Worm (Caenorhabditis elegans) whole organism, L4 larva: Measurements from ENCODE around the gene let-99.

Experiments
- Y48G9A.11 ChIP-seq: fragments of 200-800 bp; sonication (Bioruptor generic); IDR thresholded peaks from 2 replicates; pipeline ENCODE4 v1.3.6; 2022; ENCODE audit warnings: missing genetic modification reagents, missing genetic modification characterization, missing compliant biosample characterization
- Y75B8A.6 ChIP-seq: fragments of 200-800 bp; sonication (Bioruptor generic); IDR thresholded peaks from 2 replicates; pipeline ENCODE4 v1.3.6; 2022; ENCODE audit warnings: missing genetic modification reagents, missing genetic modification characterization, missing compliant biosample characterization
- ZK337.2 ChIP-seq: fragments of 200-800 bp; sonication (Bioruptor generic); IDR thresholded peaks from 2 replicates; pipeline ENCODE4 v1.3.6; 2022; ENCODE audit warnings: missing genetic modification reagents, missing genetic modification characterization, missing compliant biosample characterization
- aha-1 ChIP-seq: fragments of 150-350 bp; peaks from one replicate; lab custom pipeline; 2014; ENCODE audit warnings: missing biosample characterization, missing genetic modification characterization
- aly-2 ChIP-seq: sonication (generic microtip); optimal IDR thresholded peaks from 2 replicates; lab custom pipeline; 2018; ENCODE audit warnings: missing biosample characterization, missing genetic modification characterization
- ama-1 ChIP-seq: fragments of 150-350 bp; optimal IDR thresholded peaks from 2 replicates; lab custom pipeline; 2014; ENCODE audit warnings: inconsistent platforms, mixed read lengths
- arid-1 ChIP-seq: fragments of 200-800 bp; sonication (Bioruptor generic); conservative IDR thresholded peaks from 2 replicates; pipeline ENCODE4 v1.3.6; 2022; ENCODE audit warnings: missing genetic modification reagents, missing genetic modification characterization, missing compliant biosample characterization
- ceh-20 ChIP-seq: fragments of 200-800 bp; sonication (Bioruptor generic); IDR thresholded peaks from 2 replicates; pipeline ENCODE4 v1.3.6; 2022; ENCODE audit warnings: missing genetic modification reagents, missing genetic modification characterization, missing compliant biosample characterization
- ceh-28 ChIP-seq: fragments of 150-350 bp; optimal IDR thresholded peaks from 2 replicates; lab custom pipeline; 2014; ENCODE audit warnings: missing biosample characterization, missing genetic modification reagents, missing genetic modification characterization
- ceh-32 ChIP-seq: sonication (generic microtip); optimal IDR thresholded peaks from 2 replicates; lab custom pipeline; 2016; ENCODE audit warnings: mild to moderate bottlenecking, missing genetic modification characterization, missing compliant biosample characterization; ENCODE audit not compliant: poor library complexity
- ces-1 ChIP-seq: fragments of 150-350 bp; sonication (generic microtip); optimal IDR thresholded peaks from 4 replicates; lab custom pipeline; 2014; ENCODE audit warnings: missing biosample characterization, missing genetic modification reagents, missing genetic modification characterization
- cey-2 ChIP-seq: sonication (generic microtip); optimal IDR thresholded peaks from 3 replicates; lab custom pipeline; 2017; ENCODE audit warnings: missing genetic modification characterization, mild to moderate bottlenecking, missing compliant biosample characterization, antibody characterized with exemption, borderline replicate concordance; ENCODE audit not compliant: insufficient read depth
- daf-12 ChIP-seq: fragments of 150-350 bp; optimal IDR thresholded peaks from 2 replicates; lab custom pipeline; 2014; ENCODE audit warnings: missing biosample characterization, missing genetic modification reagents, missing genetic modification characterization
- dpl-1 ChIP-seq: fragments of 150-350 bp; optimal IDR thresholded peaks from 2 replicates; lab custom pipeline; 2014; ENCODE audit warnings: missing biosample characterization, missing genetic modification reagents, missing genetic modification characterization
- duxl-1 ChIP-seq: sonication (generic microtip); optimal IDR thresholded peaks from 2 replicates; lab custom pipeline; 2016; ENCODE audit warnings: mild to moderate bottlenecking, missing genetic modification characterization, moderate library complexity, missing compliant biosample characterization; ENCODE audit not compliant: poor library complexity
- dve-1 ChIP-seq: sonication (generic microtip); optimal IDR thresholded peaks from 2 replicates; lab custom pipeline; 2017; ENCODE audit warnings: antibody characterized with exemption, mild to moderate bottlenecking, missing genetic modification characterization, missing compliant biosample characterization; ENCODE audit not compliant: insufficient read depth
- fos-1 ChIP-seq: fragments of 150-350 bp; optimal IDR thresholded peaks from 2 replicates; lab custom pipeline; 2014; ENCODE audit warnings: missing biosample characterization, missing genetic modification characterization
- hlh-30 ChIP-seq: sonication (generic microtip); optimal IDR thresholded peaks from 2 replicates; lab custom pipeline; 2017; ENCODE audit warnings: antibody characterized with exemption, mild to moderate bottlenecking, missing genetic modification characterization, missing compliant biosample characterization; ENCODE audit not compliant: insufficient read depth
- hmg-1.1 ChIP-seq: fragments of 200-800 bp; sonication (Bioruptor generic); IDR thresholded peaks from 2 replicates; pipeline ENCODE4 v1.3.6; 2022; ENCODE audit warnings: missing genetic modification reagents, missing genetic modification characterization, missing compliant biosample characterization
- lin-1 ChIP-seq: fragments of 200-800 bp; sonication (Bioruptor generic); IDR thresholded peaks from 2 replicates; pipeline ENCODE4 v1.3.6; 2022; ENCODE audit warnings: missing genetic modification reagents, missing genetic modification characterization, missing compliant biosample characterization
- lsy-2 ChIP-seq, 2 experiments: fragments of 150-350 bp in 1 of 2; sonication (generic microtip) in 1 of 2; optimal IDR thresholded peaks; 2 replicates each; lab custom pipeline; 2014 to 2017; ENCODE audit warnings: missing biosample characterization in 2 of 2, missing genetic modification characterization in 2 of 2
- mdl-1 ChIP-seq, 2 experiments: fragments of 150-350 bp in 1 of 2; sonication (generic microtip) in 1 of 2; optimal IDR thresholded peaks; 2 replicates each; lab custom pipeline; 2014 to 2017; ENCODE audit warnings: missing biosample characterization in 2 of 2, missing genetic modification characterization in 2 of 2
- mes-2 ChIP-seq: sonication (generic microtip); optimal IDR thresholded peaks from 2 replicates; lab custom pipeline; 2016; ENCODE audit warnings: missing genotype, mild to moderate bottlenecking, missing genetic modification characterization, missing compliant biosample characterization; ENCODE audit not compliant: poor library complexity, severe bottlenecking
- mxl-2 ChIP-seq: fragments of 200-800 bp; sonication (Bioruptor generic); conservative IDR thresholded peaks from 2 replicates; pipeline ENCODE4 v1.3.6; 2022; ENCODE audit warnings: missing genetic modification reagents, missing genetic modification characterization, missing compliant biosample characterization
- mxl-3 ChIP-seq: fragments of 200-800 bp; sonication (Bioruptor generic); optimal IDR thresholded peaks from 2 replicates; lab custom pipeline; 2018; ENCODE audit warnings: mild to moderate bottlenecking, missing genetic modification characterization, missing compliant biosample characterization
- nhr-102 ChIP-seq: sonication (generic microtip); optimal IDR thresholded peaks from 2 replicates; lab custom pipeline; 2016; ENCODE audit warnings: mild to moderate bottlenecking, missing genetic modification characterization, moderate library complexity, missing compliant biosample characterization
- nhr-11 ChIP-seq: fragments of 150-350 bp; optimal IDR thresholded peaks from 2 replicates; lab custom pipeline; 2014; ENCODE audit warnings: missing biosample characterization, missing genetic modification characterization
- nhr-237 ChIP-seq: sonication (generic microtip); optimal IDR thresholded peaks from 2 replicates; lab custom pipeline; 2017; ENCODE audit warnings: missing biosample characterization, missing genetic modification characterization
- nhr-42 ChIP-seq: fragments of 200-800 bp; sonication (Bioruptor generic); IDR thresholded peaks from 2 replicates; pipeline ENCODE4 v1.3.6; 2022; ENCODE audit warnings: missing genetic modification characterization, missing compliant biosample characterization
- nhr-77 ChIP-seq: fragments of 150-350 bp; optimal IDR thresholded peaks from 2 replicates; lab custom pipeline; 2014; ENCODE audit warnings: missing biosample characterization, missing genetic modification characterization
- php-3 ChIP-seq: fragments of 200-800 bp; sonication (Bioruptor generic); IDR thresholded peaks from 2 replicates; pipeline ENCODE4 v1.3.6; 2022; ENCODE audit warnings: missing genetic modification reagents, missing genetic modification characterization, missing compliant biosample characterization
- pqm-1 ChIP-seq: sonication (generic microtip); optimal IDR thresholded peaks from 2 replicates; lab custom pipeline; 2017; ENCODE audit warnings: missing biosample characterization, missing genetic modification characterization
- rbr-2 ChIP-seq: sonication (generic microtip); optimal IDR thresholded peaks from 2 replicates; lab custom pipeline; 2016; ENCODE audit warnings: missing genotype, missing genetic modification characterization, missing compliant biosample characterization
- saeg-2 ChIP-seq: fragments of 200-800 bp; sonication (Bioruptor generic); IDR thresholded peaks from 2 replicates; pipeline ENCODE4 v1.3.6; 2022; ENCODE audit warnings: missing genetic modification reagents, missing genetic modification characterization, missing compliant biosample characterization
- skn-1 ChIP-seq: fragments of 150-350 bp; optimal IDR thresholded peaks from 2 replicates; lab custom pipeline; 2014; ENCODE audit warnings: missing biosample characterization, missing genetic modification characterization
- snpc-4 ChIP-seq: fragments of 150-350 bp; optimal IDR thresholded peaks from 2 replicates; lab custom pipeline; 2014; ENCODE audit warnings: missing biosample characterization, missing genetic modification characterization
- spr-1 ChIP-seq: sonication (generic microtip); optimal IDR thresholded peaks from 2 replicates; lab custom pipeline; 2016; ENCODE audit warnings: mild to moderate bottlenecking, missing genetic modification characterization, missing compliant biosample characterization
- unc-130 ChIP-seq: sonication (generic microtip); optimal IDR thresholded peaks from 2 replicates; lab custom pipeline; 2016; ENCODE audit warnings: missing genetic modification reagents, missing genetic modification characterization, missing compliant biosample characterization
- unc-62 ChIP-seq, 3 experiments: fragments of 150-350 bp in 1 of 3; sonication (generic microtip); optimal IDR thresholded peaks in 2 of 3; peaks in 1 of 3; 1 replicate in 1 of 3; 2 replicates in 2 of 3; lab custom pipeline; 2014 to 2017; ENCODE audit warnings: missing biosample characterization in 3 of 3, missing genetic modification characterization in 3 of 3, missing genetic modification reagents in 3 of 3, missing genotype in 1 of 3
- zfp-2 ChIP-seq: sonication (generic microtip); optimal IDR thresholded peaks from 2 replicates; lab custom pipeline; 2016; ENCODE audit warnings: mild to moderate bottlenecking, missing genetic modification characterization, missing compliant biosample characterization
- zip-11 ChIP-seq: fragments of 200-800 bp; sonication (Bioruptor generic); IDR thresholded peaks from 2 replicates; pipeline ENCODE4 v1.3.6; 2022; ENCODE audit warnings: missing genetic modification characterization, missing compliant biosample characterization
- zip-2 ChIP-seq: fragments of 150-350 bp; optimal IDR thresholded peaks from 2 replicates; lab custom pipeline; 2014; ENCODE audit warnings: missing biosample characterization, missing genetic modification characterization

The let-99 gene

DNA sequence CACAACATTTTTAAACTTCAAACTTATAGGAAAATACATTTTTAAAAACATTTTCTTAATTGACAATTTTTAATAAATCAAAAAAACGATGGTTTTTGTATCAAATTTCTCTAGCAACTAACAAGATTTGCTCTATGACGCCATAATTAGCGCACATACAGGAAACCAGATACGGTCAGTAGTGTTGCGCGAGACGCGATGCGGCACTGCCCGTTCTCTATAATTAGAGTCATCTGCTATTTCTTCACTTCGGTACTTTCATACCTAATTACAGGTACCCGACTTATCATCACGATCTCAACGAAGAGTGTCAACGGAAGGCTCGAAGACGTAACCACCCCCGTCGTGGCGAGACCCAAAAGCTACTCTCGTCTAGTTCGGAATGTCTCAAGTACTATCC lies 23.0 kb upstream of the let-99 start:
- peak in 1 of 2 experiments; percentile 64 for TF ChIP-seq unc-62 (GFP tag; optimal IDR thresholded peaks at IDR 0.05 in 1 of 2; lab: Kevin White, UChicago)
- TF ChIP-seq unc-62 (tag; optimal IDR thresholded peaks at IDR 0.05; lab: Kevin White, UChicago) = no peak
- TF ChIP-seq snpc-4 (tag; lab: Kevin White, UChicago) = no peak
- no peak for TF ChIP-seq nhr-237

DNA sequence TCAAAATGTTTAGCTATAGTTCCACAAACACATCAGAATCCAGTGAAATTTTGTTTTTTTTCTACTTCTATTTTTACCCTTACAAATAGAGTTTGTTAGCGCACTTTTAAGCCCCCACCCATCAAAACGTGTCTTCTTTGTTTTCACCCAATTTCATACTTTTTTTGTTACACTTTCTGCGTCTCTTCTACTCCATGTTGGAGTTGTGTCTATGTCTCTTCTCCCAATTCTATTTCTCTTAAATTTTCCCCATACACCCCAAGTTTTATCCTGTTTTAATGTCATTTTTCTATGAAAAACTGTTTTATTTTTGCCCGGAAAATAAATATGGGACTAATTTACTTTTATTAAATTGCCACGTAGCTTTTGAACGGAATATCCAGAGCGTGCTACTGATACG lies 22.2 kb upstream of the let-99 start:
- TF ChIP-seq nhr-42 (GFP tag; lab: Robert Waterston, UW) (no peak), spr-1 (tag; lab: Kevin White, UChicago) (no peak), mes-2 (tag; lab: Kevin White, UChicago) (peak; percentile 27), unc-130 (GFP tag; lab: Kevin White, UChicago) (no peak)

DNA sequence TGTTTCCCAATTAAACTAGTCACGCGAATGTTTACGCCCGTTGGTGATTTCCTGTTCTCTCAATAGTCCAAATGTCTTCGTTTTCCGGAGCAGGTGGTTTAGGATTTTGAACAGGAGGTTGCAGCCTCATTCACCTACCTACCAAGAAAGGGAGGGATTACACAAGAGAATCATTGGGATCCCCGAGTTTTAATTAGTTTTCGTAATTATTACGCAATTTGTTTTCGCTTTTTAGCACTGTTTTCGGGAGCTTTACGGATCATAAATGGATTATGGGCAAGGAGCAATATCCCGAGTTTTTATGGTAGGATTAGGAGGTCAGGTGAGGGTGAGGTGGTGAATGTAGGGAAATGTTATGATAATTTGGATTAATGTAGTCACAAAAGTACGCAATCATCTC lies 21.7 kb upstream of the let-99 start:
- TF ChIP-seq zfp-2 = no peak
- TF ChIP-seq pqm-1 = no peak
- no peak for TF ChIP-seq skn-1 (tag; lab: Kevin White, UChicago)
- TF ChIP-seq mdl-1 (tag; optimal IDR thresholded peaks at IDR 0.05; lab: Kevin White, UChicago) = no peak
- no peak for TF ChIP-seq dve-1 (tag; lab: Kevin White, UChicago)
- no peak for TF ChIP-seq Y75B8A.6
- TF ChIP-seq ces-1 = no peak
- no peak for TF ChIP-seq zip-11 (GFP tag; lab: Robert Waterston, UW)
- no peak for TF ChIP-seq ceh-28 (tag; lab: Kevin White, UChicago)

DNA sequence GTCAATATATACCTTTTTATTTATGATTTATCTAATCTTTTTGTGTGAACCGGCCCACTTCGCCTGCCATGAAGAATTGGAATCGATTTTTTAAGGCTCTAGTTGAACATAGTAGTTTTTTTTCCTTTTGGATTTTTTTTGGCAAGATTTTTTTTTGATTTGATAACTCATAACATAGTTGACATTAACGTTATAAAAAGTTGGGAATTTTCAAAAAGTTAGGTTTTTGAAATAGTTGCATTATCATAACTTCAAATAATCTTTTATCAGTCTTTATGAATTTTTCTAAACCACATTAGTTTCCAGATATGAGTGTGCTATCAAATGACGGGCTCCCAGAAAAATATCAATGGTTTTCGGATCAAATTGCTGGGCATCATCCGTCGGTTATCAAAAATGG lies 19.8 kb upstream of the let-99 start, which contains the start of gene ipmk-1:
TSS of gene ipmk-1 (plus strand) at position 301 of the 400 bp plus-strand sequence.
- TF ChIP-seq nhr-77 (tag; lab: Kevin White, UChicago) (no peak), php-3 (GFP tag; lab: Robert Waterston, UW) (no peak), skn-1 (tag; lab: Kevin White, UChicago) (no peak), zip-11 (GFP tag; lab: Robert Waterston, UW) (no peak), daf-12 (no peak), cey-2 (tag; lab: Kevin White, UChicago) (no peak), arid-1 (GFP tag; lab: Robert Waterston, UW) (no peak), nhr-237 (no peak), duxl-1 (no peak), zip-2 (no peak), fos-1 (tag; lab: Kevin White, UChicago) (no peak), hmg-1.1 (GFP tag; lab: Robert Waterston, UW) (no peak), saeg-2 (GFP tag; lab: Robert Waterston, UW) (no peak), lsy-2 (tag; optimal IDR thresholded peaks at IDR 0.05; lab: Kevin White, UChicago) (no peak), lin-1 (GFP tag; lab: Robert Waterston, UW) (no peak), aha-1 (tag; lab: Kevin White, UChicago) (no peak), mxl-3 (GFP tag; lab: Kevin White, UChicago) (no peak), rbr-2 (tag; lab: Kevin White, UChicago) (no peak), aly-2 (tag; lab: Kevin White, UChicago) (no peak), dpl-1 (GFP tag; lab: Kevin White, UChicago) (no peak)

DNA sequence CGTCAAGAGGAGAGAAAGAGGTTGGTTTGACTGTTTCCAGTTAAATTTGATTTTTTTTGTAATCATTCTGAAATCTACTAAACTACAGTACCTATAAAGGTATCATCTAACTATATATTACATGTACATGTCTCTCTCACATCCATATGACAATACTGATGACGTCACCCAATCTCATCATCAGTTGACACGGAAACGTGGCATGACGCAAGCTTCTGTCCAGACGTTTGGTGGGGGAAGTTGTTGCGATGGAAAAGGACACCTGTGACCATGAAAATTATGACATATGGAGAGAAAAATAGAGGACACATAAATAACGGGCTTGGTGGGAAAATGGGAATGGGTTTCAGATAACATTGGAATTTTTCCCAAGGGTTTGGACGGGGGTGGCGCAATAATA lies 18.6 kb upstream of the let-99 start:
- TF ChIP-seq ZK337.2 (no peak), unc-130 (GFP tag; lab: Kevin White, UChicago) (no peak), hlh-30 (tag; lab: Kevin White, UChicago) (no peak), ceh-28 (tag; lab: Kevin White, UChicago) (no peak), php-3 (GFP tag; lab: Robert Waterston, UW) (no peak), ama-1 (lab: Kevin White, UChicago) (no peak), Y48G9A.11 (GFP tag; lab: Robert Waterston, UW) (no peak), nhr-102 (no peak), ceh-20 (GFP tag; lab: Robert Waterston, UW) (no peak), ceh-32 (tag; lab: Kevin White, UChicago) (no peak), mxl-2 (GFP tag; lab: Robert Waterston, UW) (no peak), nhr-11 (tag; lab: Kevin White, UChicago) (no peak)
